Worm (Caenorhabditis elegans) whole organism, L1 larva: ENCODE measurements around the gene T13C2.2.

Experiments
- C16A3.4 ChIP-seq: fragments of 150-350 bp; optimal IDR thresholded peaks from 2 replicates; lab custom pipeline; 2014; ENCODE audit warnings: missing biosample characterization, missing genetic modification characterization
- Y116A8C.19 ChIP-seq: sonication (generic microtip); optimal IDR thresholded peaks from 2 replicates; lab custom pipeline; 2016; ENCODE audit warnings: missing compliant biosample characterization, missing genetic modification characterization, borderline replicate concordance
- aha-1 ChIP-seq: fragments of 150-350 bp; optimal IDR thresholded peaks from 2 replicates; lab custom pipeline; 2014; ENCODE audit warnings: missing biosample characterization, missing genetic modification characterization
- alr-1 ChIP-seq: fragments of 200-800 bp; sonication (Bioruptor generic); optimal IDR thresholded peaks from 2 replicates; lab custom pipeline; 2018; ENCODE audit warnings: borderline replicate concordance, mild to moderate bottlenecking, missing genetic modification characterization, missing compliant biosample characterization
- aly-2 ChIP-seq: fragments of 150-350 bp; optimal IDR thresholded peaks from 2 replicates; lab custom pipeline; 2014; ENCODE audit warnings: missing biosample characterization, missing genetic modification characterization
- ama-1 ChIP-seq: fragments of 150-350 bp; optimal IDR thresholded peaks from 2 replicates; lab custom pipeline; 2014
- blmp-1 ChIP-seq: fragments of 150-350 bp; optimal IDR thresholded peaks from 2 replicates; lab custom pipeline; 2014; ENCODE audit warnings: missing biosample characterization, missing genetic modification characterization
- ceh-63 ChIP-seq: fragments of 200-800 bp; sonication (Bioruptor generic); optimal IDR thresholded peaks from 2 replicates; lab custom pipeline; 2018; ENCODE audit warnings: mild to moderate bottlenecking, missing genetic modification characterization, missing compliant biosample characterization
- ceh-88 ChIP-seq: fragments of 200-800 bp; sonication (Bioruptor generic); IDR thresholded peaks from 2 replicates; pipeline ENCODE4 v1.3.6; 2022; ENCODE audit warnings: missing genetic modification characterization, missing compliant biosample characterization
- ces-1 ChIP-seq: fragments of 150-350 bp; optimal IDR thresholded peaks from 2 replicates; lab custom pipeline; 2014; ENCODE audit warnings: missing biosample characterization, missing genetic modification reagents, missing genetic modification characterization
- dpl-1 ChIP-seq, 3 experiments: fragments of 150-350 bp in 2 of 3; sonication (generic microtip) in 1 of 3; optimal IDR thresholded peaks; 2 replicates each; lab custom pipeline; 2014 to 2017; ENCODE audit warnings: missing biosample characterization in 3 of 3, missing genetic modification characterization in 3 of 3, missing genetic modification reagents in 3 of 3
- dsc-1 ChIP-seq: sonication (generic microtip); optimal IDR thresholded peaks from 2 replicates; lab custom pipeline; 2016; ENCODE audit warnings: mild to moderate bottlenecking, missing genetic modification characterization, missing compliant biosample characterization
- efl-1 ChIP-seq, 4 experiments: fragments of 150-350 bp; optimal IDR thresholded peaks in 3 of 4; peaks in 1 of 4; 1 replicate in 1 of 4; 2 replicates in 3 of 4; lab custom pipeline; 2014; ENCODE audit warnings: missing biosample characterization in 2 of 4, missing genetic modification characterization in 2 of 4, missing genetic modification reagents in 2 of 4
- efl-3 ChIP-seq: fragments of 200-800 bp; sonication (Bioruptor generic); optimal IDR thresholded peaks from 2 replicates; lab custom pipeline; 2018; ENCODE audit warnings: mild to moderate bottlenecking, missing genetic modification characterization, missing compliant biosample characterization
- egl-13 ChIP-seq: sonication (generic microtip); optimal IDR thresholded peaks from 2 replicates; lab custom pipeline; 2016; ENCODE audit warnings: missing genotype, missing genetic modification reagents, missing genetic modification characterization, missing compliant biosample characterization
- elt-2 ChIP-seq: sonication (generic microtip); optimal IDR thresholded peaks from 2 replicates; lab custom pipeline; 2016; ENCODE audit warnings: missing genetic modification characterization, mild to moderate bottlenecking, inconsistent platforms, missing compliant biosample characterization, missing genetic modification reagents
- ets-5 ChIP-seq: fragments of 200-800 bp; sonication (Bioruptor generic); IDR thresholded peaks from 2 replicates; pipeline ENCODE4 v1.3.6; 2022; ENCODE audit warnings: missing genetic modification characterization, missing compliant biosample characterization
- fos-1 ChIP-seq: fragments of 150-350 bp; optimal IDR thresholded peaks from 2 replicates; lab custom pipeline; 2014; ENCODE audit warnings: missing biosample characterization, missing genetic modification characterization
- grh-1 ChIP-seq: fragments of 200-800 bp; sonication (Bioruptor generic); IDR thresholded peaks from 2 replicates; pipeline ENCODE4 v1.3.6; 2022; ENCODE audit warnings: missing genetic modification reagents, missing genetic modification characterization, missing compliant biosample characterization
- hlh-17 ChIP-seq: fragments of 200-800 bp; sonication (Bioruptor generic); optimal IDR thresholded peaks from 2 replicates; lab custom pipeline; 2018; ENCODE audit warnings: missing genetic modification characterization, mild to moderate bottlenecking, missing compliant biosample characterization, moderate library complexity, borderline replicate concordance
- jun-1 ChIP-seq: fragments of 150-350 bp; optimal IDR thresholded peaks from 2 replicates; lab custom pipeline; 2014; ENCODE audit warnings: missing biosample characterization, missing genetic modification reagents, missing genetic modification characterization
- lin-13 ChIP-seq: fragments of 150-350 bp; optimal IDR thresholded peaks from 2 replicates; lab custom pipeline; 2014; ENCODE audit warnings: missing biosample characterization, missing genetic modification reagents, missing genetic modification characterization
- lin-14 ChIP-seq: fragments of 200-800 bp; sonication (Bioruptor generic); optimal IDR thresholded peaks from 2 replicates; lab custom pipeline; 2018; ENCODE audit warnings: mild to moderate bottlenecking, missing genetic modification characterization, moderate library complexity, missing compliant biosample characterization
- lin-15B ChIP-seq: fragments of 150-350 bp; sonication (generic microtip); optimal IDR thresholded peaks from 3 replicates; lab custom pipeline; 2014; ENCODE audit warnings: missing biosample characterization, missing genetic modification characterization
- lin-35 ChIP-seq, 2 experiments: fragments of 150-350 bp; optimal IDR thresholded peaks; 2 replicates each; lab custom pipeline; 2014; ENCODE audit warnings: missing biosample characterization in 2 of 2, missing genetic modification characterization in 2 of 2, missing genetic modification reagents in 2 of 2
- lin-39 ChIP-seq: fragments of 150-350 bp; optimal IDR thresholded peaks from 2 replicates; lab custom pipeline; 2014; ENCODE audit warnings: missing biosample characterization, missing genetic modification reagents, missing genetic modification characterization
- mab-9 ChIP-seq: fragments of 200-800 bp; sonication (Bioruptor generic); IDR thresholded peaks from 2 replicates; pipeline ENCODE4 v1.3.6; 2022; ENCODE audit warnings: missing genetic modification reagents, missing genetic modification characterization, missing compliant biosample characterization
- mdl-1 ChIP-seq, 2 experiments: fragments of 150-350 bp; optimal IDR thresholded peaks; 2 replicates each; lab custom pipeline; 2014 to 2017; ENCODE audit warnings: missing biosample characterization in 2 of 2, missing genetic modification characterization in 2 of 2, inconsistent platforms in 1 of 2
- mef-2 ChIP-seq: fragments of 150-350 bp; optimal IDR thresholded peaks from 2 replicates; lab custom pipeline; 2014; ENCODE audit warnings: missing biosample characterization, missing genetic modification characterization
- mep-1 ChIP-seq: fragments of 150-350 bp; optimal IDR thresholded peaks from 2 replicates; lab custom pipeline; 2014; ENCODE audit warnings: missing biosample characterization, missing genetic modification characterization
- nhr-11 ChIP-seq: fragments of 150-350 bp; optimal IDR thresholded peaks from 2 replicates; lab custom pipeline; 2014; ENCODE audit warnings: missing biosample characterization, missing genetic modification characterization
- nhr-19 ChIP-seq: fragments of 200-800 bp; sonication (Bioruptor generic); conservative IDR thresholded peaks from 2 replicates; pipeline ENCODE4 v1.3.6; 2022; ENCODE audit warnings: missing genetic modification characterization, missing compliant biosample characterization
- nhr-20 ChIP-seq: sonication (generic microtip); optimal IDR thresholded peaks from 2 replicates; lab custom pipeline; 2016; ENCODE audit warnings: mild to moderate bottlenecking, missing genetic modification characterization, missing compliant biosample characterization
- nhr-237 ChIP-seq: fragments of 150-350 bp; optimal IDR thresholded peaks from 2 replicates; lab custom pipeline; 2014; ENCODE audit warnings: missing biosample characterization, missing genetic modification characterization
- nhr-71 ChIP-seq: sonication (generic microtip); optimal IDR thresholded peaks from 2 replicates; lab custom pipeline; 2016; ENCODE audit warnings: mild to moderate bottlenecking, missing genetic modification characterization, moderate library complexity, missing compliant biosample characterization
- nhr-76 ChIP-seq: sonication (generic microtip); optimal IDR thresholded peaks from 2 replicates; lab custom pipeline; 2017; ENCODE audit warnings: missing biosample characterization, missing genetic modification characterization
- nhr-84 ChIP-seq: sonication (generic microtip); optimal IDR thresholded peaks from 2 replicates; lab custom pipeline; 2017; ENCODE audit warnings: missing biosample characterization, missing genetic modification characterization
- nhr-85 ChIP-seq: sonication (generic microtip); peaks from one replicate; lab custom pipeline; 2016; ENCODE audit warnings: missing genetic modification characterization, inconsistent platforms, missing compliant biosample characterization
- pag-3 ChIP-seq: sonication (generic microtip); optimal IDR thresholded peaks from 2 replicates; lab custom pipeline; 2017; ENCODE audit warnings: missing genetic modification characterization, mild to moderate bottlenecking, missing compliant biosample characterization, antibody characterized with exemption, borderline replicate concordance; ENCODE audit not compliant: insufficient read depth
- pqm-1 ChIP-seq: sonication (generic microtip); optimal IDR thresholded peaks from 3 replicates; lab custom pipeline; 2017; ENCODE audit warnings: missing biosample characterization, missing genetic modification characterization
- rnt-1 ChIP-seq: sonication (generic microtip); optimal IDR thresholded peaks from 2 replicates; lab custom pipeline; 2016; ENCODE audit warnings: mild to moderate bottlenecking, missing genetic modification characterization, moderate library complexity, missing compliant biosample characterization
- snu-23 ChIP-seq: sonication (generic microtip); optimal IDR thresholded peaks from 2 replicates; lab custom pipeline; 2016; ENCODE audit warnings: missing genetic modification characterization, missing compliant biosample characterization
- sox-4 ChIP-seq: sonication (generic microtip); optimal IDR thresholded peaks from 2 replicates; lab custom pipeline; 2016; ENCODE audit warnings: missing genetic modification characterization, missing compliant biosample characterization
- sptf-1 ChIP-seq: fragments of 150-350 bp; optimal IDR thresholded peaks from 2 replicates; lab custom pipeline; 2014; ENCODE audit warnings: missing biosample characterization, missing genetic modification characterization
- sup-37 ChIP-seq: fragments of 200-800 bp; sonication (Bioruptor generic); optimal IDR thresholded peaks from 2 replicates; lab custom pipeline; 2018; ENCODE audit warnings: mild to moderate bottlenecking, missing genetic modification characterization, missing compliant biosample characterization
- swsn-7 ChIP-seq: sonication (generic microtip); optimal IDR thresholded peaks from 2 replicates; lab custom pipeline; 2016; ENCODE audit warnings: missing genetic modification characterization, missing compliant biosample characterization
- unc-86 ChIP-seq: sonication (generic microtip); optimal IDR thresholded peaks from 2 replicates; lab custom pipeline; 2016; ENCODE audit warnings: missing genetic modification characterization, missing compliant biosample characterization
- unc-98 ChIP-seq: fragments of 200-800 bp; sonication (Bioruptor generic); IDR thresholded peaks from 2 replicates; pipeline ENCODE4 v1.3.6; 2022; ENCODE audit warnings: missing genetic modification characterization, missing compliant biosample characterization
- vab-15 ChIP-seq: sonication (generic microtip); optimal IDR thresholded peaks from 2 replicates; lab custom pipeline; 2017; ENCODE audit warnings: missing genotype, mild to moderate bottlenecking, missing genetic modification characterization, missing compliant biosample characterization
- xbp-1 ChIP-seq: sonication (generic microtip); optimal IDR thresholded peaks from 2 replicates; lab custom pipeline; 2016; ENCODE audit warnings: missing genetic modification characterization, missing compliant biosample characterization
- zip-4 ChIP-seq: fragments of 200-800 bp; sonication (Bioruptor generic); optimal IDR thresholded peaks from 2 replicates; lab custom pipeline; 2018; ENCODE audit warnings: mild to moderate bottlenecking, missing genetic modification characterization, moderate library complexity, missing compliant biosample characterization
- ztf-11 ChIP-seq, 2 experiments: sonication (generic microtip); optimal IDR thresholded peaks; 2 replicates each; lab custom pipeline; 2016 to 2017; ENCODE audit warnings: missing genetic modification characterization in 2 of 2, missing biosample characterization in 1 of 2, missing compliant biosample characterization in 1 of 2
- ztf-4 ChIP-seq: fragments of 150-350 bp; optimal IDR thresholded peaks from 2 replicates; lab custom pipeline; 2014; ENCODE audit warnings: missing biosample characterization, missing genetic modification characterization

Gene T13C2.2

DNA sequence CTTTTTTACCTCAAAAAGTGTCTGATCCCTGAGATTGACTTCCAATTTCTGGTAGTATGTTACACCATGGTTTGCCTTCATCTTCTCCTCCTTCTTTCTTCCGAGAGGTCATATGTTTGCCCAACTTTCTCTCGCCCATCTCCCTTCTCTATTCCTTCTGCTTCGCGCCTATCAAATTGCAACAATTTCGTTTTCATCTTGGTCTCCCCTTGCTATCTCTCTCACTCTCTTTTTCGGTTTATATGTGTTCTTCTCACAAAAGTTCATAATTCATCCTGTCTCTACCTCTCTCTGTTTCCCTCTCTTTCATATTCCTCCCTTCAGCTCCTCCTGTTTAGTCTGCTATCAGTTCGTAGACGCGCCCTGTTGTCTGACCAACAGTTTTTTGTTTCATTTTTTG is 34.7 kb downstream of the T13C2.2 start (continued):
- TF ChIP-seq unc-98 (GFP tag; lab: Robert Waterston, UW) (no peak), alr-1 (tag; lab: Kevin White, UChicago) (no peak), mep-1 (tag; lab: Kevin White, UChicago) (peak; percentile 23), xbp-1 (tag; lab: Kevin White, UChicago) (no peak), snu-23 (GFP tag; lab: Kevin White, UChicago) (peak; percentile 33), lin-39 (tag; lab: Kevin White, UChicago) (no peak), grh-1 (GFP tag; lab: Robert Waterston, UW) (no peak), nhr-237 (tag; lab: Kevin White, UChicago) (no peak), Y116A8C.19 (tag; lab: Kevin White, UChicago) (no peak), vab-15 (tag; lab: Kevin White, UChicago) (no peak), zip-4 (GFP tag; lab: Kevin White, UChicago) (no peak), rnt-1 (tag; lab: Kevin White, UChicago) (peak; percentile 35), ztf-4 (tag; lab: Kevin White, UChicago) (no peak), ceh-63 (no peak), mef-2 (tag; lab: Kevin White, UChicago) (no peak), lin-13 (GFP tag; lab: Kevin White, UChicago) (no peak), hlh-17 (GFP tag; lab: Kevin White, UChicago) (no peak), pqm-1 (tag; lab: Kevin White, UChicago) (no peak), lin-14 (peak; percentile 76), lin-15B (tag; lab: Kevin White, UChicago) (no peak), nhr-84 (tag; lab: Kevin White, UChicago) (no peak), aly-2 (tag; lab: Kevin White, UChicago) (no peak), swsn-7 (tag; lab: Kevin White, UChicago) (no peak), nhr-19 (peak; percentile 36; the same call in 1 of the 2 replicates), efl-3 (GFP tag; lab: Kevin White, UChicago) (no peak), elt-2 (no peak), fos-1 (tag; lab: Kevin White, UChicago) (no peak), mab-9 (GFP tag; lab: Robert Waterston, UW) (no peak), sptf-1 (tag; lab: Kevin White, UChicago) (no peak), aha-1 (no peak), ceh-88 (GFP tag; lab: Robert Waterston, UW) (no peak), lin-35 (GFP tag; optimal IDR thresholded peaks at IDR 0.05; lab: Kevin White, UChicago) (peak; percentile 11 to 19), ztf-11 (tag; optimal IDR thresholded peaks at IDR 0.05; lab: Kevin White, UChicago) (no peak), jun-1 (tag; lab: Kevin White, UChicago) (no peak), ama-1 (lab: Kevin White, UChicago) (no peak), nhr-76 (no peak), dsc-1 (no peak), nhr-85 (tag; lab: Kevin White, UChicago) (peak; percentile 51), blmp-1 (peak; percentile 99), nhr-11 (tag; lab: Kevin White, UChicago) (no peak), ets-5 (GFP tag; lab: Robert Waterston, UW) (no peak), C16A3.4 (no peak), nhr-71 (tag; lab: Kevin White, UChicago) (peak; percentile 51), sox-4 (no peak), ces-1 (no peak), egl-13 (tag; lab: Kevin White, UChicago) (no peak), pag-3 (tag; lab: Kevin White, UChicago) (no peak), nhr-20 (tag; lab: Kevin White, UChicago) (peak; percentile 60), unc-86 (tag; lab: Kevin White, UChicago) (no peak), dpl-1 (GFP tag; optimal IDR thresholded peaks at IDR 0.05; lab: Kevin White, UChicago) (no peak), efl-1 (optimal IDR thresholded peaks at IDR 0.05; lab: Kevin White, UChicago) (no peak), efl-1 (GFP tag; optimal IDR thresholded peaks at IDR 0.05 in 1 of 2; lab: Kevin White, UChicago) (peak in 1 of 2 experiments; percentile 91), sup-37 (GFP tag; lab: Kevin White, UChicago) (no peak), mdl-1 (tag; optimal IDR thresholded peaks at IDR 0.05; lab: Kevin White, UChicago) (peak in 1 of 2 experiments; percentile 16)
